Worm (Caenorhabditis elegans) whole organism, L4 larva: ENCODE data around the gene C07A9.10.
"Not testable (repeated sequence)": the region's sequence is repeated elsewhere in the genome, so short reads cannot be mapped to it uniquely, and the experiment has no call there.

Experiments used
- F26F4.8 ChIP-seq: fragments of 200-800 bp; sonication (Bioruptor generic); conservative IDR thresholded peaks from 2 replicates; pipeline ENCODE4 v1.3.6; 2022; ENCODE audit warnings: missing genetic modification characterization, missing compliant biosample characterization
- T20F7.1 ChIP-seq: fragments of 200-800 bp; sonication (Bioruptor generic); optimal IDR thresholded peaks from 2 replicates; lab custom pipeline; 2018; ENCODE audit warnings: mild to moderate bottlenecking, missing genetic modification characterization, missing compliant biosample characterization
- T26A8.4 ChIP-seq: fragments of 200-800 bp; sonication (Bioruptor generic); IDR thresholded peaks from 2 replicates; pipeline ENCODE4 v1.3.6; 2022; ENCODE audit warnings: missing genetic modification characterization, missing compliant biosample characterization
- Y105C5A.15 ChIP-seq: fragments of 200-800 bp; sonication (Bioruptor generic); IDR thresholded peaks from 2 replicates; pipeline ENCODE4 v1.3.6; 2022; ENCODE audit warnings: missing genetic modification characterization, missing compliant biosample characterization
- Y5F2A.4 ChIP-seq: fragments of 200-800 bp; sonication (Bioruptor generic); optimal IDR thresholded peaks from 2 replicates; lab custom pipeline; 2018; ENCODE audit warnings: mild to moderate bottlenecking, missing genetic modification characterization, missing compliant biosample characterization
- ZK546.5 ChIP-seq, 2 experiments: sonication (generic microtip); optimal IDR thresholded peaks; 2 replicates each; lab custom pipeline; 2017; ENCODE audit warnings: missing biosample characterization in 2 of 2, missing genetic modification characterization in 2 of 2
- aha-1 ChIP-seq: fragments of 150-350 bp; peaks from one replicate; lab custom pipeline; 2014; ENCODE audit warnings: missing biosample characterization, missing genetic modification characterization
- ceh-20 ChIP-seq: fragments of 200-800 bp; sonication (Bioruptor generic); IDR thresholded peaks from 2 replicates; pipeline ENCODE4 v1.3.6; 2022; ENCODE audit warnings: missing genetic modification reagents, missing genetic modification characterization, missing compliant biosample characterization
- daf-16 ChIP-seq, 3 experiments: sonication (generic microtip); optimal IDR thresholded peaks; 2 replicates each; lab custom pipeline; 2016 to 2017; ENCODE audit warnings: missing genetic modification characterization in 3 of 3, missing genetic modification reagents in 3 of 3, mild to moderate bottlenecking in 2 of 3, missing compliant biosample characterization in 2 of 3, missing biosample characterization in 1 of 3, moderate library complexity in 1 of 3
- daf-8 ChIP-seq: fragments of 200-800 bp; sonication (Bioruptor generic); IDR thresholded peaks from 2 replicates; pipeline ENCODE4 v1.3.6; 2022; ENCODE audit warnings: missing genetic modification characterization, missing compliant biosample characterization
- dpl-1 ChIP-seq: fragments of 150-350 bp; optimal IDR thresholded peaks from 2 replicates; lab custom pipeline; 2014; ENCODE audit warnings: missing biosample characterization, missing genetic modification reagents, missing genetic modification characterization
- dve-1 ChIP-seq: sonication (generic microtip); optimal IDR thresholded peaks from 2 replicates; lab custom pipeline; 2017; ENCODE audit warnings: antibody characterized with exemption, mild to moderate bottlenecking, missing genetic modification characterization, missing compliant biosample characterization; ENCODE audit not compliant: insufficient read depth
- egl-27 ChIP-seq: sonication (generic microtip); optimal IDR thresholded peaks from 3 replicates; lab custom pipeline; 2017; ENCODE audit warnings: missing biosample characterization, missing genetic modification reagents, missing genetic modification characterization
- hlh-11 ChIP-seq: fragments of 200-800 bp; sonication (Bioruptor generic); optimal IDR thresholded peaks from 2 replicates; lab custom pipeline; 2018; ENCODE audit warnings: mild to moderate bottlenecking, missing genetic modification characterization, missing compliant biosample characterization
- hlh-30 ChIP-seq: sonication (generic microtip); optimal IDR thresholded peaks from 2 replicates; lab custom pipeline; 2017; ENCODE audit warnings: antibody characterized with exemption, mild to moderate bottlenecking, missing genetic modification characterization, missing compliant biosample characterization; ENCODE audit not compliant: insufficient read depth
- lin-1 ChIP-seq: fragments of 200-800 bp; sonication (Bioruptor generic); IDR thresholded peaks from 2 replicates; pipeline ENCODE4 v1.3.6; 2022; ENCODE audit warnings: missing genetic modification reagents, missing genetic modification characterization, missing compliant biosample characterization
- lin-29 ChIP-seq: fragments of 200-800 bp; sonication (Bioruptor generic); IDR thresholded peaks from 2 replicates; pipeline ENCODE4 v1.3.6; 2022; ENCODE audit warnings: missing genetic modification reagents, missing genetic modification characterization, missing compliant biosample characterization
- lin-38 ChIP-seq: fragments of 200-800 bp; sonication (Bioruptor generic); IDR thresholded peaks from 2 replicates; pipeline ENCODE4 v1.3.6; 2022; ENCODE audit warnings: missing genetic modification reagents, missing genetic modification characterization, missing compliant biosample characterization
- lsy-2 ChIP-seq, 2 experiments: fragments of 150-350 bp in 1 of 2; sonication (generic microtip) in 1 of 2; optimal IDR thresholded peaks; 2 replicates each; lab custom pipeline; 2014 to 2017; ENCODE audit warnings: missing biosample characterization in 2 of 2, missing genetic modification characterization in 2 of 2
- mep-1 ChIP-seq: fragments of 150-350 bp; sonication (generic microtip); optimal IDR thresholded peaks from 3 replicates; lab custom pipeline; 2014; ENCODE audit warnings: missing biosample characterization, missing genetic modification characterization
- mes-2 ChIP-seq: sonication (generic microtip); optimal IDR thresholded peaks from 2 replicates; lab custom pipeline; 2016; ENCODE audit warnings: missing genotype, mild to moderate bottlenecking, missing genetic modification characterization, missing compliant biosample characterization; ENCODE audit not compliant: poor library complexity, severe bottlenecking
- nhr-11 ChIP-seq: fragments of 150-350 bp; optimal IDR thresholded peaks from 2 replicates; lab custom pipeline; 2014; ENCODE audit warnings: missing biosample characterization, missing genetic modification characterization
- nhr-25 ChIP-seq: sonication (generic microtip); optimal IDR thresholded peaks from 2 replicates; lab custom pipeline; 2017; ENCODE audit warnings: missing genetic modification characterization, mild to moderate bottlenecking, missing compliant biosample characterization, antibody characterized with exemption, moderate library complexity, borderline replicate concordance; ENCODE audit not compliant: insufficient read depth
- nhr-6 ChIP-seq: fragments of 150-350 bp; optimal IDR thresholded peaks from 2 replicates; lab custom pipeline; 2014; ENCODE audit warnings: missing biosample characterization, missing genetic modification characterization
- pha-4 ChIP-seq, 2 experiments: fragments of 150-350 bp in 1 of 2; fragments of 200-800 bp in 1 of 2; sonication (Bioruptor generic) in 1 of 2; IDR thresholded peaks in 1 of 2; optimal IDR thresholded peaks in 1 of 2; 2 replicates each; pipeline versions ENCODE4 v1.3.6 to Lab custom; 2014 to 2022; ENCODE audit warnings: missing genetic modification characterization in 2 of 2, missing genetic modification reagents in 2 of 2, missing biosample characterization in 1 of 2, missing compliant biosample characterization in 1 of 2
- php-3 ChIP-seq: fragments of 200-800 bp; sonication (Bioruptor generic); IDR thresholded peaks from 2 replicates; pipeline ENCODE4 v1.3.6; 2022; ENCODE audit warnings: missing genetic modification reagents, missing genetic modification characterization, missing compliant biosample characterization
- pqm-1 ChIP-seq: sonication (generic microtip); optimal IDR thresholded peaks from 2 replicates; lab custom pipeline; 2017; ENCODE audit warnings: missing biosample characterization, missing genetic modification characterization
- spr-1 ChIP-seq: sonication (generic microtip); optimal IDR thresholded peaks from 2 replicates; lab custom pipeline; 2016; ENCODE audit warnings: mild to moderate bottlenecking, missing genetic modification characterization, missing compliant biosample characterization
- unc-130 ChIP-seq: sonication (generic microtip); optimal IDR thresholded peaks from 2 replicates; lab custom pipeline; 2016; ENCODE audit warnings: missing genetic modification reagents, missing genetic modification characterization, missing compliant biosample characterization
- unc-62 ChIP-seq, 3 experiments: fragments of 150-350 bp in 1 of 3; sonication (generic microtip); optimal IDR thresholded peaks in 2 of 3; peaks in 1 of 3; 1 replicate in 1 of 3; 2 replicates in 2 of 3; lab custom pipeline; 2014 to 2017; ENCODE audit warnings: missing biosample characterization in 3 of 3, missing genetic modification characterization in 3 of 3, missing genetic modification reagents in 3 of 3, missing genotype in 1 of 3
- zip-2 ChIP-seq: fragments of 150-350 bp; optimal IDR thresholded peaks from 2 replicates; lab custom pipeline; 2014; ENCODE audit warnings: missing biosample characterization, missing genetic modification characterization

The C07A9.10 gene

DNA sequence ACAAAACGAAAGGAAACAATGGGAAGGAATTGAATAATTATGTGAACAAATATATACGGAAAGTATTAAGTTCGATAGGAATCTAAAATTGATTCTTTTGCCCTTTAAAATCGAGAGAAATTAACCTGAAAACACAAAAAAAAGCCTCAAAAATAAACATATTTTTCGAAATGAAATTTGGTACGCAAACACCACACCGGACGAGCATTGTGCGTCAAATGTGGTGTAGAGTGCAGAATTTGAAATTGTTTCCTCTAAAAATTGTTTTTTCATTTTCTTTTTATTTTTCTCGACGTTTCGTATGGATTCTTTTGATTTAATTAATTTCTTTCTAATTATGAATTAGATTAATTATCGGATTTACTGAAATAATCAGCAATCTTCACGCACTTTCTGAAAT lies 9.5 kb upstream of the C07A9.10 start:
- TF ChIP-seq dpl-1 (GFP tag; lab: Kevin White, UChicago) (peak; percentile 32), lin-38 (GFP tag; lab: Robert Waterston, UW) (no peak), lsy-2 (tag; optimal IDR thresholded peaks at IDR 0.05; lab: Kevin White, UChicago) (peak in 1 of 2 experiments; percentile 33), lin-29 (GFP tag; lab: Robert Waterston, UW) (no peak), nhr-6 (tag; lab: Kevin White, UChicago) (peak; percentile 39), mep-1 (no peak), daf-8 (GFP tag; lab: Robert Waterston, UW) (no peak), nhr-11 (no peak), mes-2 (peak; percentile 47), egl-27 (no peak), spr-1 (tag; lab: Kevin White, UChicago) (no peak), nhr-25 (tag; lab: Kevin White, UChicago) (no peak), lin-1 (GFP tag; lab: Robert Waterston, UW) (no peak), daf-16 (GFP tag; optimal IDR thresholded peaks at IDR 0.05; lab: Kevin White, UChicago) (no peak), daf-16 (tag; optimal IDR thresholded peaks at IDR 0.05; lab: Kevin White, UChicago) (peak; percentile 16), T20F7.1 (GFP tag; lab: Kevin White, UChicago) (no peak), T26A8.4 (GFP tag; lab: Robert Waterston, UW) (no peak), ceh-20 (GFP tag; lab: Robert Waterston, UW) (no peak), hlh-30 (tag; lab: Kevin White, UChicago) (peak; percentile 13)

DNA sequence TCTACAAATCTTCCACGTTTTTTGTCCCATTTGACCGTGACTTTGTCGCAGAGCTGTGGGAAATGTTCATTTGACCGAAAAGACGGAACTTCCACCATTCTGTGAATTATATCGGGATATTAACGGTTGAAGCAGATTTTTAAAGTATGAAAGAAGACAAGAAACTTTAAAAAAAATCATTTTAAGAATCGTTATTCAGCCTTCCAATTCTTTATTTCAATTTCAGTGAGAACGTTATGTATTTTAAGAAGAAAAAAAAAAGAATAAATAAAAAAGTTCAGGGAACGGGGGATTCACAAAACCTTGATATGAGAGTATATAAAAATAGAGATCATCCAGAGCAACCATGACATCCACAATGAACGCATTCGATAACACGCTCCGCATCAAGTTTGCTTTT lies 8.6 kb upstream of the C07A9.10 start, which contains the start of gene set-3:
Gene set-3 (minus strand): TSS at position 101 of the 400 bp plus-strand sequence.
- TF ChIP-seq aha-1 (tag; lab: Kevin White, UChicago) (peak; percentile 9), pqm-1 (no peak)

DNA sequence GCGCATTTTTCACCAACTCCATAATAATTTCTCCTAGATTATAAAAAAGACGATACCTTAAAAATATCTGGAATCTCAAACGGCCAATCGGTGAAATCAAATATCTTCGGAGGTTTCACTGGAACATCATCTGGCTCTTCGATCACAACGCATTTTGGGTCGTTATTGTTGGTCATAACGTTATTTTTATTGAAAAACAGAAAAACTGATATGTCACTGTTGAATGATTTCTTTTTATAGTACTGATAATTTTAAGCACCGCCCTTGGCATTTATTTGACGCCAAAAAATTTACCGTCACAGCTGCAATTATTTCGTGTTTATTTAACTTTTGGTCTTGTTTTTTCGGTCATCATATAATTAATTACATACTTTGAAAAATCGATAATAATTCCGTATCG lies 4.2 kb upstream of the C07A9.10 start, which contains the start of gene best-5:
Gene best-5 (minus strand): TSS at position 210 of the 400 bp plus-strand sequence.
- no peak for TF ChIP-seq daf-16 (GFP tag; optimal IDR thresholded peaks at IDR 0.05; lab: Kevin White, UChicago)
- peak; percentile 53 for TF ChIP-seq daf-16 (tag; optimal IDR thresholded peaks at IDR 0.05; lab: Kevin White, UChicago)
- peak in 1 of 2 experiments; percentile 17 for TF ChIP-seq unc-62 (GFP tag; optimal IDR thresholded peaks at IDR 0.05 in 1 of 2; lab: Kevin White, UChicago)
- no peak for TF ChIP-seq unc-62 (tag; optimal IDR thresholded peaks at IDR 0.05; lab: Kevin White, UChicago)
- TF ChIP-seq dve-1: peak; percentile 35
- TF ChIP-seq unc-130 (GFP tag; lab: Kevin White, UChicago): no peak
- peak; percentile 8 for TF ChIP-seq hlh-11
- TF ChIP-seq php-3: peak; percentile 68
- TF ChIP-seq F26F4.8 (GFP tag; lab: Robert Waterston, UW): no peak

DNA sequence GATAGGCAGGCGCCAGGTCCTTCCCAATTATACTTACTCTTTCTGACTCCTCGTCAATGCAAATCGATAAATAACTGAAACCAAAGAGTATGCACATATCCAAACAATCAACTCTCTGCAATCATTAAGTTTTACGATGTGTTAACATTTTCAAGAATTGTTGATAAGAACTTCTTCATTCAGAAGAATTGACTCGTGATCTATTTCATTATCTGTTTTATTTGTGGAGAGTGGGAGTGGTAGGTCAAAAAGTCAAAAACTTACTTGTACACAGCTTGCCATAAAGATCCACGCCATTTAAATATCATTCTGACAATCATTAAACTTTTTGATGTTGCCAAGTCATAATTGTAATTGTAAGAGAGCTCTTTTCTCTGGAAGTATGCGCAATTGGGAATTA lies 3.5 kb upstream of the C07A9.10 start:
- TF ChIP-seq dve-1 (peak; percentile 86), hlh-11 (peak; percentile 6), zip-2 (tag; lab: Kevin White, UChicago) (no peak), pqm-1 (peak; percentile 44), daf-16 (GFP tag; optimal IDR thresholded peaks at IDR 0.05; lab: Kevin White, UChicago) (no peak), daf-16 (tag; optimal IDR thresholded peaks at IDR 0.05; lab: Kevin White, UChicago) (peak; percentile 96), lin-1 (GFP tag; lab: Robert Waterston, UW) (no peak), Y105C5A.15 (no peak), Y5F2A.4 (GFP tag; lab: Kevin White, UChicago) (no peak)

DNA sequence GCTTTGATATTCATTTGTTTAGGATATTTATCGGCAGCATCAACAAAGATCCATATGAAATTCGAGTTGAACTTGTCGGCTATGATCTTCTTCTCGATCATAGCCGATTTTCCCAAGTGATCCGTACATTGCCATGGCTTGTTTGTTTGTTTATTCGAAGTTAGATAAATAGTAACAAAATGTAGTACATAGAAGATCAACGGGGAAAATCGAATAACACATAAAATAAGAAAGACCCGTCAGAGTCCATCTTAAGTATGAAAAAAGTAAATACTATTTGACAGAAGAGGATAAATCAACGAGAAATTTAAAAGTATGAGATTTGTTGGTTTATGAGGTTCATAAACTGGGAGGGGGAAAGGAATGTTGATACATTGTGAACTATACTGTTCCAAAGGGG lies 3.1 kb downstream of the C07A9.10 start, which contains the start of gene C07A9.5:
Gene C07A9.5 (minus strand): TSS at position 101 of the 400 bp plus-strand sequence.
- TF ChIP-seq ZK546.5 (tag; optimal IDR thresholded peaks at IDR 0.05; lab: Kevin White, UChicago); Y5F2A.4 (GFP tag; lab: Kevin White, UChicago); pha-4 (GFP tag; IDR thresholded peaks at IDR 0.05; lab: Robert Waterston, UW); pha-4 (tag; optimal IDR thresholded peaks at IDR 0.05; lab: Kevin White, UChicago): not testable (repeated sequence)
